Worm (Caenorhabditis elegans): ENCODE data around the gene hlh-6.

DNA sequence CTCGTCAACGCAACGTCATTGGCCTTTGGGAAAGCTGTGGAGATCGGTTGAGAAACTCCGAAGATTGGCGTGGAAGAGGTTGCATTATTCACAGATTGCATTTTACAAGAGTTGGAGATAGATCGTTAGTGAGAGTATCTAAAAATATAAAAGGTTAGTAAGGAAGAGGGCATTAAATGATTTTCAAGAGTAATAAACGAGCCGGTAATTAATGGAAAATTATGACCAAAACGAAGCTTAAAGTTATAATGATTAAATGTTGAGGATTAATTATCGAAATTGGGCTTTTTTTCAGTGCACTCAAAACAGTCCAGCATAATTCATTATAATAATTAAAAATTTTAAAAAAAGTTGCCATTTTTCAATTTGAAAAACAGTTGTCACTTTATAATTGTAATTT, 5.3 kb downstream of the hlh-6 start, which contains the start of gene pap-2:
- TF ChIP-seq klf-2 (GFP tag; conservative IDR thresholded peaks at IDR 0.05) (no peak), T22C8.4 (GFP tag; IDR thresholded peaks at IDR 0.05) (no peak), flt-1 (GFP tag; IDR thresholded peaks at IDR 0.05) (no peak), ztf-29 (GFP tag; IDR thresholded peaks at IDR 0.05) (no peak), med-1 (GFP tag; optimal IDR thresholded peaks at IDR 0.05; ENCODE audit: insufficient read depth) (no peak), ztf-23 (GFP tag; IDR thresholded peaks at IDR 0.05) (no peak), ref-1 (GFP tag; conservative IDR thresholded peaks at IDR 0.05) (no peak)
